Fruit fly (Drosophila melanogaster) S2 (cell line): Measurements from ENCODE around the gene CG2124.
"Not testable (repeated sequence)": the region's sequence is repeated elsewhere in the genome, so short reads cannot be mapped to it uniquely, and the experiment has no call there.

Source experiments
- CG8478 ChIP-seq: fragments of >200 bp; optimal IDR thresholded peaks from 2 replicates; lab custom pipeline; 2018
- CTCF ChIP-seq, 2 experiments: fragments of >200 bp; optimal IDR thresholded peaks; 2 replicates each; lab custom pipeline; 2018

CG2124 gene

DNA sequence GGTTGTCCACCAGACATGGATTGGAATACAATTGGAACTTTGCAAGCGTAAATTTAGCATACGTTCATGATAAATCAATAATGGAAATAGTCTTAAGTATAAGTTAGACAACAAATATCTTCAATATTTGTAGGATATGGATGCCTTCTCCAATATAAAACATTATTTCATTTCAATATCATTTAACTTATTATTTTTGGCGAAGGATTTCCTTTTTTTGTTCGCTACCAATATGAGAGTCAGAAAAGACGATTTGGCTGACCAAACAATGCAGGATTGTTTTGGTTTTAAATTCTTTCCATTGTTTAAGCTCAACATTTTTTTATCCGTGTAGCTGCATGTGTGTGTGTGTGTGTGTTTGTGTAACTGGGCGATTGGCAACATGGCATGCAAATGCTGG lies 19.3 kb downstream of the CG2124 start:
- no peak for TF ChIP-seq CG8478 (lab: Kevin White, UChicago)
- TF ChIP-seq CTCF (optimal IDR thresholded peaks at IDR 0.05; lab: Kevin White, UChicago), result no peak

DNA sequence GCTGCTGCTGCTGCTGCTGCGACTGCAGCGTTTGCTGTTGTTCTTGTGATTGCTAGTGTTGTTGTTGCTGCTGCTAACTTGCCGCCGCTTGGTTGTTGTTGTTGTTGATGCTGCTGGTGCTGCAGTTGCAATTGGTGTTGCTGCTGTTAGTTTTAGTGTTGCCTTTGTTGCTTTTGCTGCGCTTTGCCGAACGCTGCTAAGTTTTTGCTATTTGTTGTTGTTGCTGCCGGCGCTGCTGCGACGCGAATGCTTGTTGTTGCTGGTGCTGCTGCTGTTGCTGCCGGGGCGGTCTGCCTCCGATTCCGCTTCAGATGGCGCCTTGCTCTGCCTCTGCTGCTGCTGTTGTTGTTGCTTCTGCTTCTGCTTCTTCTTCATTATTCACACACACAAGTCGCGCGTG lies 22.6 kb downstream of the CG2124 start:
- TF ChIP-seq CG8478 (lab: Kevin White, UChicago), result no peak
- TF ChIP-seq CTCF (optimal IDR thresholded peaks at IDR 0.05; lab: Kevin White, UChicago), result no peak

DNA sequence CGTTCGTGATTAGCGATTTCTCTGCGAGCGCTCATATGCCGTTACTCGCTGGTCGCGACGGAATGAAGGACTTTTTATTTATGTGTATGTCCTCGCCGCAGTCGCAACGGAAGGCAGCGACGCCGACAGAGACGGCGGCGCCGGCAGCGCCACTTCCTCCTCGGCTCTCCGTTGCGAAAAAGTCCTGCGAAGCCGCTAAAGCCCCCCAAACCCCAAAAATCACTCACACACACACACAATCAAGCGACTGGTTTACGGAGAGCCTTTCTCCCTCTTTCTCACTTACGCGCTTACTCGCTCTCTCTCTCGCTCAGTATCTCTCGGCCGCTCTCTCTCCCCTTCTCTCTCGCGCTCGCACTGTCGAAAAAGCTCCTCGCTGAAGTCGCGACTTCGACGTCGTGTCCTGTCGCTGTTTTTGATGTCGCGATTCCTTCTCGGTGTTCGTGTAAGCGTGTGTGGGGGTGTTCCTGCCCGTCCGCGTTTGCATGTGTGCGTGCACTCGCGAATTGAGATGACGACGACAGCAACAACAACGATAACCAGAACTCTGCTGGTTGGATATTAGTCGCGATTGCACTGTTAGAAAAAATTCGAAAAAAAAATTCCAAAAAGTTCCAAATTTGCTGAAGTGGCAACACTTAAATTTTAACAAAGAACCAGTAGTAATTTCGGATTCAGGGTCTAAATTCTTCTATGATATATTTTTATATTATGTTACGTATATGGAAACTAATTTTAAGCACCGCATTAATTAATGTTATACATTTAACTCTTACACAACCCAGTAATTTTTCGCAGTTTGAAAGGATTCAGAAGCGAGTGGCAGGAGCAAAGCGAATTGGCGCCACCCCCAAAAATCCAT lies 24.5 kb downstream of the CG2124 start, which contains the start of gene CG43347:
Gene CG43347, minus strand, starts transcription at position 47 of the 862 bp plus-strand sequence.
- no peak for TF ChIP-seq CG8478 (lab: Kevin White, UChicago)
- TF ChIP-seq CTCF (optimal IDR thresholded peaks at IDR 0.05; lab: Kevin White, UChicago), result no peak

DNA sequence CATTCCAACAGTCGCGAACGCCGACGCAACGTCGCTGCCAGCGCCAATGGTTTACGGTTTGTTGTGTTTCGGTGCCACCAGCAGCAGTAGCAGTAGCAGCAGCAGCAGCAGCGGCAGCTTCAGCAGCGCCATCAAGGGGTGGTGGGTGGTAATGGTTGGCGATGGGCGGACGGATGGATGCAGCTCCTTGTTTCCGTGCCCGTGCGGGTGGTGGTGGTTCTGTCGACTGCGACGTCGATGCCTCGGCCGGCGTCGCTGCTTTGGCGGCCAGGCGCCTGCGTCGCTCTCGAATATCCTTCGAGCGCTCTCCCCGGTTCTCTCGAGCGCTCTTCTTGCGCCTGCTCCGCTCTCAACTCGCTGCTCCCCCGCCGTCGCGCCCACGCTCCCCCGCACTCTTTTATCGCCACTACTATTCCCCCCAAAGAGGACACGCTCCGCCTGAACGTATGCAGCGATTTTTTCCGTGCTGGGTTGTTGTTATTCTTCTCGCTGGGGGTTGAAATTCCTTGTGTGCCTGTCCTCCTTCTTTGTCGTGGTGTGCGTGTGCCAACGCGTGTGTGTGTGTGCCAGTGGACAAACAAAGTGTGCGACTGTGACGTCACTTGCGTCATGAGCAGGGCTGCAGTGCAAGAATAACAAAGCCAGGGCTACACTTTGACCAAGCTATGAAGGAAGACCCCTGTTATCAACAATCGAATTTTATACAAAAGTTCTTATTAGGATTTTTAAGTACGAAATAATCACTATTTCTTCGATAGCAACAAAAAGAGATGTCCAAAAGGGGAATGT lies 25.5 kb downstream of the CG2124 start:
- TF ChIP-seq CTCF (optimal IDR thresholded peaks at IDR 0.05; lab: Kevin White, UChicago) (no peak), CG8478 (lab: Kevin White, UChicago) (no peak)

DNA sequence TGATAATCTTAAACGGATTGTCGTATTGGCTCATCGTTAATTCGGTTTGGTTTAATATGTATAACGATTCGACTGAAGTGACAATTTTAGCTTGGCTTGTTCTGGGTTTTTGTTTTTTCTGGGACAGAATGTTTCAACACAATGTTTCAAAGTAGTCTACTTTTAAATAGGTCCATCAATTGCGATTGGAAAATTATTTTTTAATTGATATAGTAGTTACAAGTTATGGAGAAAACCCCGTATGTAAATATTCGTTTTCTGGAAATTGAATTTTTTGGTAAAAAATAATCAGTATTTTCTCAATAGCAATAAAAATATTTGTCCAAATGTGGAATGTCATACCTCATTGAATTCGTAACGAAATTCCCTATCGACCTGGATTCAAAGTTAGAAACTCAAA lies 27.2 kb downstream of the CG2124 start, which contains the start of gene Rab9Db:
Gene Rab9Db, minus strand, starts transcription at position 101 of the 400 bp plus-strand sequence.
- not testable (repeated sequence) for TF ChIP-seq CTCF (optimal IDR thresholded peaks at IDR 0.05; lab: Kevin White, UChicago); CG8478 (lab: Kevin White, UChicago)

DNA sequence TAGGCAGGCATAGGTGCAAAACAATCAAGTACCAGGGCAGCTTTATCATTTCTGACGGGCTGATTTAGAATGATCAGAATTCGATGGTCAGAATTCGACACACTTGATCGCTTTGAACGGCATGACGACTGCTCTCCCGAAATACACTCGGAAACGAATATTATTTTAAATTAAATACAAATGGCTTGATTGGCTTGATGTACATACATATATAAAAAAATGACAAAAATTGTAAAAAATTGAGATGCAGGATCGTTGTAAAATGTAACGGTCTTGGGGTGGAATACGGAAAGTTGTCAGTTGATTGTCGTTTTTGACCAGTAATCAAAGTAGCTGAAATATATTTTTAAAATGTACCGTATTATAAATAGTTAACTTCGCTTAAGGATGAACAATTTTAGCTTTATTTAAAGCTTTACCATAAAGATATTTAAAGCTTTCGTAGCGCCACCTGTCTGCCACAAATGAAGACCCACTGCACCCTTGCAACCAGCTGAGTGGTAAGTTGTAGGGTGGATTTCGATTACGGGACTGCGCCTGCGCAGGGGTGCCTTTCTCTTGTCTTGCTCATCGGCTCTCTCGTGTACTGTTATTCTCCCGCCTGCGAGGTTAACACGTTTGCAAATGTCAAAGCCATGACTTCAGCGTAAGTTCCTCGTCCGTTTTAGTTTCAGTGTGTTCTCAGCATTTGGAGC lies 31.3 kb downstream of the CG2124 start, which contains the start of the genes CG9806 and X11Lbeta:
Gene CG9806, minus strand, starts transcription at position 51 of the 695 bp plus-strand sequence.
Gene X11Lbeta, plus strand, starts transcription at position 676 of the 695 bp plus-strand sequence.
- TF ChIP-seq CG8478 (lab: Kevin White, UChicago) (no peak), CTCF (optimal IDR thresholded peaks at IDR 0.05; lab: Kevin White, UChicago) (peak; percentile 25 to 47)

DNA sequence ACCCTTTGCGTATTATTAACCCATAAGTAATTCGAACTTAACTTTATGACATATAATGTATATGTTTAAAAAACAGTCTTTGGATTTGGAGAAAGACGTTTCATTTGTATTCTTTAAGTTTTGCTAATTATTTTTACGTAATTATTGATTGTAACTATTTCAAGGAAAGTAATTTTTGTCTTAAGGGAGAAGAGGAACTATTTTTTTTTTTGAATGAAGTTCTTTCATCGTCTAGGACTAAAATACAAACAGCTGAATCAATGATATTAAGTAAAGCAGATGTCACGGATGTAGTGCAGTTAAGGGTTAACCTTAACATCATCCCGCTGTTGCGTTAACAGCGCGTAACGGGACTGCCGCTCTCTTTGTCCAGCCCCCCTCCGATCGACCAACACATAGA lies 33.0 kb downstream of the CG2124 start:
- TF ChIP-seq CTCF (optimal IDR thresholded peaks at IDR 0.05; lab: Kevin White, UChicago) (no peak), CG8478 (lab: Kevin White, UChicago) (no peak)

DNA sequence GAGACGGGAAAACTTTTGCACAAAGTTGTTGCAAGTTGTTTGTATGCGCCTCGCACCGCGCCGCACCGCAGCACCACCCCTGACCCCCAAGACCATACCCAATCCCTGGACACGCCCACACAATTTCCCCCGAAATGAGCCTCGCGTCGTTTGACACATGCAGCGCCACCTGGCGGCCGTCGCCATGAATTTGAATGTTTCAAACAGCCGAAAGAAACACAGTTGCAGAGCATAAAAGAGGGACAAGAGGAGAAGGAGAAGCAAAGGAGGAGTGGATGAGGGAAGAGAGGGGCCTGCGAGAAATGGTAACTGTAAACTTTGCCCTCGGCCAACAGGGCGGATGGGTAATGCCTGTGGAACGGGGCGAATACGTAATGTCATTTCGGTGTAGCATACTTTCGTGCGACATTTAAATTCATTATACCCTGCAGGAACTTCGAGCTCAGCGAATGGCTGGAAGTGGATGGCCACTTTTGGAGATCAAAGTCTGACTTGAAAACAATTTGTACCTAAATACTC lies 46.4 kb downstream of the CG2124 start:
- TF ChIP-seq CG8478 (lab: Kevin White, UChicago) (no peak), CTCF (optimal IDR thresholded peaks at IDR 0.05; lab: Kevin White, UChicago) (peak; percentile 55 to 80)
